Fruit fly (Drosophila melanogaster) Kc167 (cell line): ENCODE data around the gene Muc14A.

Source experiments
- Myc ChIP-seq: fragments of >200 bp; optimal IDR thresholded peaks from 2 replicates; lab custom pipeline; 2017; ENCODE audit warnings: missing external identifiers
- Sin3A ChIP-seq: fragments of >200 bp; optimal IDR thresholded peaks from 2 replicates; lab custom pipeline; 2018; ENCODE audit warnings: missing external identifiers
- h ChIP-seq: fragments of >200 bp; optimal IDR thresholded peaks from 3 replicates; lab custom pipeline; 2018; ENCODE audit warnings: missing external identifiers
- insv ChIP-seq: fragments of >200 bp; optimal IDR thresholded peaks from 3 replicates; lab custom pipeline; 2018; ENCODE audit warnings: missing external identifiers
- psq ChIP-seq: fragments of >200 bp; optimal IDR thresholded peaks from 2 replicates; lab custom pipeline; 2017; ENCODE audit warnings: missing external identifiers
- ttk ChIP-seq: sonication (Bioruptor generic); optimal IDR thresholded peaks from 2 replicates; lab custom pipeline; 2017; ENCODE audit warnings: missing external identifiers

Muc14A gene

DNA sequence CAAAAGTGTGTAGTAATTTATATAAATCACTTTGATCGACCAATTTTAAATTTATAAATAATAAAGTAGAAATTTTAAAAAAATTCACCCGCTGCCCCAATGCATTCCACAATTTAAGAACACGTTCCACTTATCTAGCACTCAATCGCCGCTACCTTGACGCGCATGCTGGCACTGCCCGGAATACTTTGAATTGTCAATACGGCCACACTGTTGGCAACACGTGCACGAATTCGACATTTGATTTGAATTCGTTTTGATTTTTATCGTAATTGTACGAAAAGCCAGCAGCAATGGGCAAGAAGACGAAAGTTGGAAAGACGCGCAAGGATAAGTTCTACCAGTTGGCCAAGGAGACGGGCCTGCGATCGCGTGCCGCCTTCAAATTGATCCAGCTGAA is 12.1 kb upstream of the Muc14A start, which contains the start of gene CG8939:
TSS of gene CG8939 (plus strand) at position 186 of the 400 bp plus-strand sequence.
- no peak for TF ChIP-seq Sin3A (lab: Kevin White, UChicago)

DNA sequence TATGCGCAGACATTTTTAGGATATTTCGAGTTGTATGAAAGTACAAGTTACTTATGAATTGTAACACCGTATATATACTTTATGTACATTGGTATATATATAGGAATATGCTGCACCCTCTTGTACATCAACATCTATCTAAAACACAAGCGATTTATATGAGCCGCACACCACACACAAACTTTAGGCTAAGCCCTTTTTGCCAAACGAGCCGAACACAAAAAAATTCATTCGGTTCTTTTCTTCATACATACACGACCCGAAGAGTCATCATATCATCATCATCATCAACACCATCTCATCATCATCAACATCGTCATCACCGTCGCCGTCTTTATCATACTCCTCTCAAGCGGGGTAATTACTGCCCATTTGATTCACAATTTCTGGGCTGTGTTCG is 3.8 kb upstream of the Muc14A start:
- TF ChIP-seq Sin3A (lab: Kevin White, UChicago) (no peak), ttk (lab: Kevin White, UChicago) (no peak), insv (lab: Kevin White, UChicago) (no peak), psq (lab: Kevin White, UChicago) (no peak), h (no peak), Myc (no peak)

DNA sequence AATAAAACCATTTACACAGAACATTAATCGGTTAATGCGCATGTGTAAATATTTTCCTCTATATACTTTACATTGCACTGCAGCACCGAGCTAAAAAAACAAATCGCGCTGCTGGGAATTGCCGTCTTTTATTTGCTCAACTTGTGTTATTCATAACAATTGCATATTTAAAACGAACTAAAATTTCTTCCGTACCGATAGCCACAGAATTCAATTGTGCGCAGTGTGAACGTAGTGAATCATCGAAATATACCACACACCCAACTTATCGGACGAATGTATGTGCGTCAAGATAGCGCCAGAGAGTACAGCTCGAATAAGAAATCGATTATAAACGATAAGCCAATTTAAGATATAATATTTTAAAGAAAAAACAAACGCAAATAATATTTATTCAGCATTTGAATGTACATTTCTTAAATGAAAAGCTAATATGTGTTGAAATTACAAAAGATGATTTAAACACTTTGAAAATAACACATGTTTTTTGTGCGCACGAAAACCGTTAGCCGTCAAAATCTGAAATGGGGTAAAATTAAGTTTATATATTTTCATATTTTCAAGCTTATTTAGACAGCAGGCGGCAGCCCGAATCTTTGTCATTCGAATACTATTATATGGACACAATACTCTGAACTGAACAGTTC is 3.2 kb upstream of the Muc14A start, which contains the start of the genes vap and CG12698:
TSS of gene vap (minus strand) at position 262 of the 647 bp plus-strand sequence.
TSS of gene CG12698 (plus strand) at position 597 of the 647 bp plus-strand sequence.
- TF ChIP-seq ttk (lab: Kevin White, UChicago) (no peak), insv (lab: Kevin White, UChicago) (no peak), h (no peak), Sin3A (lab: Kevin White, UChicago) (no peak), Myc (no peak), psq (lab: Kevin White, UChicago) (no peak)

DNA sequence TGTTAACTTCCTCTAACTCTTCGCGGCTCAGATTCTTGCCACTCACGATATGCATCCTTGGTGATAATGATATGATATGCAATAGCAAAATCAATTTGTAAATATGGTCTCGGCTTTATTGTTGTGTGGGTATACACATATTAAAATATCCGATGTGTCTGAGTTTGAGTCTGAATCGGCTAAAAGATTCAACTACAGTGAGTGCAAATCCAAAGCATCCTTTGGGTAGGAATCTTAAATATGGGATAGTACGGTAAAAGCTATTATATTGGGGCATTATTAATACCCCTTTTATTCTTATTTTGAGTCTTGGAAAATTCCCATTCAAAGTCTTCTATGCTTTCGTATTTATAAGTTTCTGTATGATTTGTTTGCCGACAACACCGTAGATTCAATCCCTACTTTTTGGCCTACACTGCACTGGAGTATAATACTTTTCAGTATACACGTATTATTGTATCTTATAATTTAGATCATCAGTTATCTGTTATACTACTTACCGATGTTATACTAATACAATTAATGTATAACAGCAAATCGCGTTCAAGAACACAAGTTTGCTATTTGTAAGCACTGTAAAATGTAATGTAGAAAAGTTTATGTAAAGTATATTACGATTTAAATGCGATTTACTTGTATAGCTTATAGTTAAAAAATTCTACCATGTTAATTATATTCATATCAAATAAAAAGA is 54.0 kb downstream of the Muc14A start, which contains the start of gene CG12395:
TSS of gene CG12395 (minus strand) at position 179 of the 694 bp plus-strand sequence.
- TF ChIP-seq h (no peak), insv (lab: Kevin White, UChicago) (no peak), Sin3A (lab: Kevin White, UChicago) (no peak), psq (lab: Kevin White, UChicago) (no peak), Myc (no peak), ttk (lab: Kevin White, UChicago) (no peak)

DNA sequence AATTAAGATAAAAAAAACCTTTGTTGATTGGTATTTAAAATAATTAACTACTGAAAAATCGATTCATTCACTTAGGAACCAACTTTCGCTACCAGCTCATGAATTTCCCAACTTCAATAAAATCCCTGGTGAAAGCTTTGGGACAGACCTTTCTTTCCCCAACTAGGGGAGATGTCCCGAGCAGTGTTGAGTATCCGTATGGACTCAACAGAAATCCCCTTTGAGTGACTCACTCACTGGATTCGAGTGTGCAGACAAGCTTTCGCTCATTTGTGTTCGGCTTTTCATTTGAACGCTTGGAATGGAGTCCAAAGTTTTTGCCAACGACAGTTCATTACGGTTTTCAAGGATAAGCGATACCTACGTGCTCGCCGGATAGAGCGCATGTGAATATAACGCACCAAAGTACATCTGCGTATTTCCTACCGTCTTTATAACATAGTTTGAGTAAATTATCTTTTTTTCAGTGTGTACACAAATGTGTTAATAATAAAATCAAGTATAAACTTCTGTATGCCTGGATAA is 54.6 kb downstream of the Muc14A start, which contains the start of gene dpr18:
TSS of gene dpr18 (plus strand) at position 325 of the 525 bp plus-strand sequence.
- TF ChIP-seq ttk (lab: Kevin White, UChicago), result no peak
- TF ChIP-seq psq (lab: Kevin White, UChicago), result no peak
- no peak for TF ChIP-seq h
- no peak for TF ChIP-seq Myc
- TF ChIP-seq Sin3A (lab: Kevin White, UChicago), result no peak
- no peak for TF ChIP-seq insv (lab: Kevin White, UChicago)

DNA sequence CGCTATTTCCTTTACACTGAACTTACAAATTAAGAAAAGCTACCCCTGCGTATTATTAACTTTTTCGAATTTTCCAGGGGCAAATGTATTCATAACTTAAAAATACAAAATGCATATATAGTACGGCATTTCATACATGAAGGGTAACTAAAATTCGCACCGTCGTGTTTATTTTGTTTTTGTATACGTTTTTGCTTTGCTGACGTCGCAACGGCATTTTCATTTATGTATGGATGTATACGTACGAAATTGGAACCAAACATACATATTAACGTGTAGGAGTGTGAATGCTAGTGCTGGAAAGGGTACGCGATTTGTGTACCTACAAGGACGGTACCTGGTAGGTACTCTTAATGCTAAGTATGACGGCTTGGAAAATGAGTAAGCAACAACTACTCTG is 63.3 kb downstream of the Muc14A start:
- TF ChIP-seq psq (lab: Kevin White, UChicago), result no peak
- no peak for TF ChIP-seq insv (lab: Kevin White, UChicago)
- TF ChIP-seq ttk (lab: Kevin White, UChicago), result no peak
- TF ChIP-seq Myc, result no peak
- no peak for TF ChIP-seq h
- TF ChIP-seq Sin3A (lab: Kevin White, UChicago), result no peak

DNA sequence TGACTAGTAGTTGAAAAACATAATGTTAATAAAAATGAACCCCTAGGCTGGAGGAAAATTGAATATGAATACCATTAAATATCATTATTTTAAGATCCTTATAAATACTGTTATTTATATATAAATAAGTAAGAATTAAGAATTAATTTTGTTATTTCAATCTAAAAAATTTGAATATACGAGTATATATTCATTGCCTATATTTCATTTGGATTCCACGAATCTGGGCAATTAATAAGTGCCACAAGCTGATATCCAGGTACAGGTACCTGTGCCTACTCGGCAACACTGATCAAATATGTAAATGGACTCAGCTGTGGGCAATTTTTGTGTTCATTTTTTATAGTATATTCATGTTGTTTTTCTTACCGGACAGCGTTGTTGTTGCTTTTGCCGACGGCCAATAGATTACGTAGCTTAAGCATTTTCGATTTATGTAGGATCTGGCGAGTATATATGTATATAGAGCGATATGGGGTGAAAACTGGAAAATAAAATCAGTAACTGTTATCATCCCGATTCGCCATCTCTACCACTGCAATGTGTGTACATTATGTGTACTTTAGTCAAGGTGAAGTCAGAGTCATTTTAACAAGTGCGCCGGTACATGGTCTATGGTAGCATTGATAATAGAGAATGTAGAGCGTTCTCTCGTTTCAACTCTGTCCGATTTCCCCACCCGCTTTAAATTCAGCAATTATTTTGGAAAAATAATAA is 63.9 kb downstream of the Muc14A start:
- TF ChIP-seq Sin3A (lab: Kevin White, UChicago) (no peak), h (no peak), psq (lab: Kevin White, UChicago) (no peak), Myc (no peak)

DNA sequence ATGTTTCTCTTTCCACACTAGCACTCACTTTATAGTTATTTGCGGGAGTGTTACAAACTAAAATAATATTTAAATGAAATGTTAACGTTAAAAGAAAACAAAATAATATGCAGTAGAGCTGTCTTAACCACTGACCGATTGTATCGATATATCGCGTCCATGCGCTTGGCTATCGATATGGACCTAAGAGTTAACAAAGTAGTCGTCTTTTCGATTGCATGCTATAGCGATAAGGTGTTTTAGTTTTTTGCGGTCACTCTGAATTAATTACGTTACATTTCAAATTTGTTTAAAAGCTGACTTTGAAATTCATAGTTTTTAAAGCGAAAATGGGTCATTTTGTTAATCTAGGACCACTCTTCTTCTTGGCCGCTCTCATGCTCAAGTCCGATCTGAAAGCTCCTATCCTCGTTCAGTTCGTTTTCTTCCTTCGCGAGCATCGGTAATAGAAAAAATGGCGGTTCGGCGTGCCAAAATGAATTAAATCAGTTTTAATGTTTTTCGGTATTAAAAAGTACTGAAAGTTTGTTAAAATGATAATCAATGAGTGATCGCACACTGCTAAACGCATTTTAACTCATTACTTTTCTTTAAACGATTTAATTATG is 64.6 kb downstream of the Muc14A start, which contains the start of gene Nipsnap:
TSS of gene Nipsnap (minus strand) at position 194 of the 608 bp plus-strand sequence.
- TF ChIP-seq Myc (no peak), psq (lab: Kevin White, UChicago) (no peak), ttk (lab: Kevin White, UChicago) (no peak), h (no peak), Sin3A (lab: Kevin White, UChicago) (no peak)

DNA sequence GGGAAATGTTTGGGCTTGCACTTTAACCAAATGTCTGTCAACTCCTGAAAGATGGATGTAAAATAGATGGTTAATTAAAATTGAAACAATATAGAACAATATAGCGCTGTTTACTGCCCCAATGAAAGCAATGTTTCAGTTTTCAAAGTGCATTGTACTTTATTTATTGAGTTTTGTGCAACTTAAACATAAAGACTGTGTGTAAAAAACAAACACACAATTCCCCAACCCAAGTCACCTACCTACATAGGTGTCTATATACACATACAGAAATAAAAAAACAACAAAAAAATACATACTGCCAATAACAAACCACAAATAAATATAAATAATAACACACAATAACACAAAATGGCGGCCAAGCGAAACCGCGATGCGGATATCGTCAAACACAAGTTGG is 74.0 kb downstream of the Muc14A start, which contains the start of gene CG8958:
TSS of gene CG8958 (plus strand) at position 301 of the 400 bp plus-strand sequence.
- TF ChIP-seq h (no peak), ttk (lab: Kevin White, UChicago) (no peak), insv (lab: Kevin White, UChicago) (no peak), psq (lab: Kevin White, UChicago) (no peak)

DNA sequence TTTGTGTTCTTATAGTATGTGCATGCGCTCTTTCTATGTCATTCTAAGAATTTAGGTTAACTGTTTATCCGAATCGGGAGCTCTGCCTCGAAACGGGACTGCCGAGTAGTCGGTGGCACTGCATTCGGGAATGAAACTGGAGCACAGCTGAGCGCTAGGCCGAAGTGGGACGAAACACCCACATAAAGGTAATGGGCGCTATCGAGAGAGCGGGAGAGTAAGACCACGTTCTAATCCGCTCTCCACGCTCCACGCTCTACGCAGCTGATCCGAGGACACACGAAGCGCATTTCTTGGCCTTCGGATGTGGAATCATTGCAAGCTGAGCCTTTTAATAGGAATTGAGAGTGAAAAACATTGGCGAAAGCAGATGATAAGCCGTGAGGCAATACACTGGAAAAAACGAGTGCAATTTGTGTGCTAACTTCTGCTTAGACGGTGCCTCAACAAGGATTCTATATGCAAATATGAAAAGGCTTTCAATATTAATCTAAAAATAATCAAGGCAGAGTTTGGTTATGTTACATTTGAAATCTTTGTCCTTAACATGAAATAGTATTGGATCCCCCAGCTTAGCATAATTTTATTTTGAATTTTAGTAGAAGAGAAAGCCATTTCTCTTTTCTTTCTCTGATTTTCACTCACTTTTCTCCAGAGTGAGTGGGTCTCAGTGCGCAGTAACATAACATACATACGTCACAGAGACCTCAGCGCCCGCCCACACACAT is 77.1 kb downstream of the Muc14A start:
- TF ChIP-seq ttk (lab: Kevin White, UChicago), result no peak
- TF ChIP-seq psq (lab: Kevin White, UChicago), result no peak
- TF ChIP-seq Sin3A (lab: Kevin White, UChicago), result no peak
- no peak for TF ChIP-seq h
- no peak for TF ChIP-seq insv (lab: Kevin White, UChicago)
- no peak for TF ChIP-seq Myc

DNA sequence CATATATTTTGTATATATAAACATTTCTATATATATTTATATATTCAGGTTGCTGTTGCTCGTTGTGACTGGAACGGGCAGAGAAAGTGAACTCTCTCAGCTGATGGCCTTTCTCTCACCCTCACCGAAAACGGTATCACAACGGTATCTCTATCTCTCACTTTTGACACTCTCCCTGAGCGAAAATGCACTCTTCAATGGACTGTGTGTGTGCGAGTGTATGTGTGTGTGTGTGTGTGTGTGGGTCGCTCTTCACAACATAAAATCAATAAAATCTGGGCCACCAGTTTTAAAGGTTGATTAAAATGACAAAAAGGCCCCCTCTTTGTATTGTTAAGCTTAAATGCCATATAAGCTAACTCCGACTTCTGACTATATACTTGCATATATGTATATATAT is 78.6 kb downstream of the Muc14A start:
- TF ChIP-seq ttk (lab: Kevin White, UChicago) (no peak), h (no peak), psq (lab: Kevin White, UChicago) (no peak), insv (lab: Kevin White, UChicago) (no peak), Sin3A (lab: Kevin White, UChicago) (no peak)
